Worm (Caenorhabditis elegans) whole organism, L4 larva: ENCODE results near the gene T04A11.1.

Experiments
- F26F4.8 ChIP-seq: fragments of 200-800 bp; sonication (Bioruptor generic); conservative IDR thresholded peaks from 2 replicates; pipeline ENCODE4 v1.3.6; 2022; ENCODE audit warnings: missing genetic modification characterization, missing compliant biosample characterization
- F37D6.2 ChIP-seq: sonication (generic microtip); optimal IDR thresholded peaks from 2 replicates; lab custom pipeline; 2016; ENCODE audit warnings: mild to moderate bottlenecking, missing genetic modification characterization, missing compliant biosample characterization
- F49E8.2 ChIP-seq: sonication (generic microtip); optimal IDR thresholded peaks from 2 replicates; lab custom pipeline; 2016; ENCODE audit warnings: missing compliant biosample characterization, mild to moderate bottlenecking, missing genetic modification characterization, borderline replicate concordance
- T20F7.1 ChIP-seq: fragments of 200-800 bp; sonication (Bioruptor generic); optimal IDR thresholded peaks from 2 replicates; lab custom pipeline; 2018; ENCODE audit warnings: mild to moderate bottlenecking, missing genetic modification characterization, missing compliant biosample characterization
- T26A8.4 ChIP-seq: fragments of 200-800 bp; sonication (Bioruptor generic); IDR thresholded peaks from 2 replicates; pipeline ENCODE4 v1.3.6; 2022; ENCODE audit warnings: missing genetic modification characterization, missing compliant biosample characterization
- Y5F2A.4 ChIP-seq: fragments of 200-800 bp; sonication (Bioruptor generic); optimal IDR thresholded peaks from 2 replicates; lab custom pipeline; 2018; ENCODE audit warnings: mild to moderate bottlenecking, missing genetic modification characterization, missing compliant biosample characterization
- ZK337.2 ChIP-seq: fragments of 200-800 bp; sonication (Bioruptor generic); IDR thresholded peaks from 2 replicates; pipeline ENCODE4 v1.3.6; 2022; ENCODE audit warnings: missing genetic modification reagents, missing genetic modification characterization, missing compliant biosample characterization
- aha-1 ChIP-seq: fragments of 150-350 bp; peaks from one replicate; lab custom pipeline; 2014; ENCODE audit warnings: missing biosample characterization, missing genetic modification characterization
- aly-2 ChIP-seq: sonication (generic microtip); optimal IDR thresholded peaks from 2 replicates; lab custom pipeline; 2018; ENCODE audit warnings: missing biosample characterization, missing genetic modification characterization
- ama-1 ChIP-seq: fragments of 150-350 bp; optimal IDR thresholded peaks from 2 replicates; lab custom pipeline; 2014; ENCODE audit warnings: inconsistent platforms, mixed read lengths
- arid-1 ChIP-seq: fragments of 200-800 bp; sonication (Bioruptor generic); conservative IDR thresholded peaks from 2 replicates; pipeline ENCODE4 v1.3.6; 2022; ENCODE audit warnings: missing genetic modification reagents, missing genetic modification characterization, missing compliant biosample characterization
- attf-4 ChIP-seq: sonication (generic microtip); optimal IDR thresholded peaks from 3 replicates; lab custom pipeline; 2017; ENCODE audit warnings: missing biosample characterization, missing genetic modification characterization
- ceh-28 ChIP-seq: fragments of 150-350 bp; optimal IDR thresholded peaks from 2 replicates; lab custom pipeline; 2014; ENCODE audit warnings: missing biosample characterization, missing genetic modification reagents, missing genetic modification characterization
- ctbp-1 ChIP-seq: fragments of 200-800 bp; sonication (Bioruptor generic); IDR thresholded peaks from 2 replicates; pipeline ENCODE4 v1.3.6; 2022; ENCODE audit warnings: missing genetic modification reagents, missing genetic modification characterization, missing compliant biosample characterization
- daf-12 ChIP-seq: fragments of 150-350 bp; optimal IDR thresholded peaks from 2 replicates; lab custom pipeline; 2014; ENCODE audit warnings: missing biosample characterization, missing genetic modification reagents, missing genetic modification characterization
- daf-16 ChIP-seq, 3 experiments: sonication (generic microtip); optimal IDR thresholded peaks; 2 replicates each; lab custom pipeline; 2016 to 2017; ENCODE audit warnings: missing genetic modification characterization in 3 of 3, missing genetic modification reagents in 3 of 3, mild to moderate bottlenecking in 2 of 3, missing compliant biosample characterization in 2 of 3, missing biosample characterization in 1 of 3, moderate library complexity in 1 of 3
- dmd-6 ChIP-seq: fragments of 200-800 bp; sonication (Bioruptor generic); IDR thresholded peaks from 2 replicates; pipeline ENCODE4 v1.3.6; 2022; ENCODE audit warnings: missing genetic modification reagents, missing genetic modification characterization, missing compliant biosample characterization
- dpl-1 ChIP-seq: fragments of 150-350 bp; optimal IDR thresholded peaks from 2 replicates; lab custom pipeline; 2014; ENCODE audit warnings: missing biosample characterization, missing genetic modification reagents, missing genetic modification characterization
- fkh-10 ChIP-seq: fragments of 150-350 bp; optimal IDR thresholded peaks from 2 replicates; lab custom pipeline; 2014; ENCODE audit warnings: missing biosample characterization, missing genetic modification reagents, missing genetic modification characterization
- gei-8 ChIP-seq: fragments of 200-800 bp; sonication (Bioruptor generic); optimal IDR thresholded peaks from 2 replicates; lab custom pipeline; 2018; ENCODE audit warnings: mild to moderate bottlenecking, missing genetic modification characterization, missing compliant biosample characterization
- lim-7 ChIP-seq: fragments of 200-800 bp; sonication (Bioruptor generic); IDR thresholded peaks from 2 replicates; pipeline ENCODE4 v1.3.6; 2022; ENCODE audit warnings: missing genetic modification characterization, missing compliant biosample characterization
- lin-1 ChIP-seq: fragments of 200-800 bp; sonication (Bioruptor generic); IDR thresholded peaks from 2 replicates; pipeline ENCODE4 v1.3.6; 2022; ENCODE audit warnings: missing genetic modification reagents, missing genetic modification characterization, missing compliant biosample characterization
- lin-13 ChIP-seq: fragments of 150-350 bp; optimal IDR thresholded peaks from 2 replicates; lab custom pipeline; 2014; ENCODE audit warnings: missing biosample characterization, missing genetic modification reagents, missing genetic modification characterization
- mdt-29 ChIP-seq: fragments of 200-800 bp; sonication (Bioruptor generic); IDR thresholded peaks from 2 replicates; pipeline ENCODE4 v1.3.6; 2022; ENCODE audit warnings: missing genetic modification reagents, missing genetic modification characterization, missing compliant biosample characterization
- mes-2 ChIP-seq: sonication (generic microtip); optimal IDR thresholded peaks from 2 replicates; lab custom pipeline; 2016; ENCODE audit warnings: missing genotype, mild to moderate bottlenecking, missing genetic modification characterization, missing compliant biosample characterization; ENCODE audit not compliant: poor library complexity, severe bottlenecking
- nhr-28 ChIP-seq: fragments of 150-350 bp; optimal IDR thresholded peaks from 2 replicates; lab custom pipeline; 2014; ENCODE audit warnings: missing biosample characterization, missing genetic modification characterization
- php-3 ChIP-seq: fragments of 200-800 bp; sonication (Bioruptor generic); IDR thresholded peaks from 2 replicates; pipeline ENCODE4 v1.3.6; 2022; ENCODE audit warnings: missing genetic modification reagents, missing genetic modification characterization, missing compliant biosample characterization
- sdz-12 ChIP-seq: fragments of 200-800 bp; sonication (Bioruptor generic); optimal IDR thresholded peaks from 2 replicates; lab custom pipeline; 2018; ENCODE audit warnings: mild to moderate bottlenecking, missing genetic modification characterization, missing compliant biosample characterization
- skn-1 ChIP-seq: fragments of 150-350 bp; optimal IDR thresholded peaks from 2 replicates; lab custom pipeline; 2014; ENCODE audit warnings: missing biosample characterization, missing genetic modification characterization
- spr-3 ChIP-seq: fragments of 200-800 bp; sonication (Bioruptor generic); optimal IDR thresholded peaks from 2 replicates; lab custom pipeline; 2018; ENCODE audit warnings: mild to moderate bottlenecking, missing genetic modification characterization, missing compliant biosample characterization
- unc-130 ChIP-seq: sonication (generic microtip); optimal IDR thresholded peaks from 2 replicates; lab custom pipeline; 2016; ENCODE audit warnings: missing genetic modification reagents, missing genetic modification characterization, missing compliant biosample characterization
- unc-62 ChIP-seq, 3 experiments: fragments of 150-350 bp in 1 of 3; sonication (generic microtip); optimal IDR thresholded peaks in 2 of 3; peaks in 1 of 3; 1 replicate in 1 of 3; 2 replicates in 2 of 3; lab custom pipeline; 2014 to 2017; ENCODE audit warnings: missing biosample characterization in 3 of 3, missing genetic modification characterization in 3 of 3, missing genetic modification reagents in 3 of 3, missing genotype in 1 of 3
- vab-7 ChIP-seq: fragments of 200-800 bp; sonication (Bioruptor generic); IDR thresholded peaks from 2 replicates; pipeline ENCODE4 v1.3.6; 2022; ENCODE audit warnings: missing genetic modification reagents, missing genetic modification characterization, missing compliant biosample characterization

T04A11.1 gene

DNA sequence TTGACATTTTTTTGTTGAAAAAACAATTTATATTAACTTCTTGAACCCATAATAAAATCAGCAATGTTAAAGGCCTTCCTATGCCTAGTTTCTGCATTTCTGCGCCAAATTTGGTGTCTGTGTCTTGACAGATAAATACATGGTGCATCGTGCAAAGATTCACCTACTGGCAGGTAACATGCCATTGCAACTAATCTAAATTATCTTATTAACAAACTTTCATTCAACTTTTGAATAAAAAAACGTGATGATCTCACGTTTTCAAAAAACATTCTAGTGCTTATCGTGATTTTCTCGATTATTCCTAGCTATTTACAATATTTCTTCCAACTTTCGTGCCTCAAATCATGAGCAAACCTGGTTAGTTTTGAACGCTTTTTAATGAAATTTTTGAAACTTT is 20.2 kb downstream of the T04A11.1 start, which contains the start of gene C25G4.7:
C25G4.7 (plus strand) TSS at position 301 of the 400 bp plus-strand sequence.
- TF ChIP-seq daf-16 (GFP tag; optimal IDR thresholded peaks at IDR 0.05; lab: Kevin White, UChicago) (no peak), daf-16 (tag; optimal IDR thresholded peaks at IDR 0.05; lab: Kevin White, UChicago) (no peak), unc-62 (GFP tag; optimal IDR thresholded peaks at IDR 0.05 in 1 of 2; lab: Kevin White, UChicago) (no peak), unc-62 (tag; optimal IDR thresholded peaks at IDR 0.05; lab: Kevin White, UChicago) (no peak), attf-4 (tag; lab: Kevin White, UChicago) (no peak), arid-1 (no peak), dmd-6 (GFP tag; lab: Robert Waterston, UW) (no peak), lim-7 (GFP tag; lab: Robert Waterston, UW) (no peak), F26F4.8 (no peak), mdt-29 (GFP tag; lab: Robert Waterston, UW) (no peak), skn-1 (tag; lab: Kevin White, UChicago) (no peak), T20F7.1 (no peak), ceh-28 (tag; lab: Kevin White, UChicago) (no peak), ctbp-1 (GFP tag; lab: Robert Waterston, UW) (no peak), lin-13 (GFP tag; lab: Kevin White, UChicago) (no peak), T26A8.4 (no peak), F49E8.2 (no peak), sdz-12 (GFP tag; lab: Kevin White, UChicago) (no peak)

DNA sequence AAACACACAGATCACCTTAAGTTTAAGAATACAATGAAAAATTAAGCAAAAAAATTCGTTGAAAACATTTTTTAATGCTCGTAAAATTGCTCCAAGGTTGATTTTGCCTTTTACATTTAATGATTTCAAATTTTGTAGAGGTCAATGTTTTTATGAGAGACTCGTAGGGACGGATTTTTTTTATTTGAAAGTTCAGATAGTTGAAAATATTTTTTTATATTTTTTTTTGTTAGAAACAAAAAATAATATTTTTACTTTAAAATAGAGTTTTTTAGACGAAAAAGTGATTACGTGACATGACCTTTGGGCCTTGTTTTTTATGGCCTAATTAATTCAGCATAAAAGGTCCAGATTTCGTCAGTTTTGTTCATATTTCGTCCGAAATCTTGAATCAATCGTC is 22.1 kb downstream of the T04A11.1 start, which contains the start of gene smz-1:
smz-1 (plus strand) TSS at position 301 of the 400 bp plus-strand sequence.
- no peak for TF ChIP-seq gei-8 (GFP tag; lab: Kevin White, UChicago)
- TF ChIP-seq aly-2 (tag; lab: Kevin White, UChicago) = no peak

DNA sequence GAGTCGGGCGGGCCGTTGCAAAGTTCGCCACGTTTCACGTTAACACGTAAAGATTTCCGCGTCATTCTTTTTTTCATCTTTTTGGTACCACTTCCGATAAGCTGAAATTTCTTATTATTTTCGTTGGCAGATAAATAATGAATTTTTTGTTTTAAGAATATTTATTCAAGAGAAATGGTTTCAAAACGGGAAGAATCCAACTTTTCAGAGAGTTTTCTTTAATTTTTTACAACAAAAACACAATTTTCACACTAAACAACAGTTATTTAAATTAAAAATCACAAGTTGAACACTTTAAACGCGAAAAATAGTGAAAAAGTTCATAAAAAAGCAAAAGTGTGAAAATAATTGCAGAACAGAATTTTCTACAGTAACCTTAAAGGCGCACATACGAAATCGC is 22.7 kb downstream of the T04A11.1 start, which contains the start of gene spe-44:
spe-44 (minus strand) TSS at position 101 of the 400 bp plus-strand sequence.
- TF ChIP-seq nhr-28 (tag; lab: Kevin White, UChicago) (no peak), ZK337.2 (GFP tag; lab: Robert Waterston, UW) (no peak), Y5F2A.4 (no peak), F26F4.8 (no peak), F37D6.2 (no peak), mdt-29 (GFP tag; lab: Robert Waterston, UW) (no peak), lin-1 (GFP tag; lab: Robert Waterston, UW) (no peak), daf-16 (GFP tag; optimal IDR thresholded peaks at IDR 0.05; lab: Kevin White, UChicago) (no peak), daf-16 (tag; optimal IDR thresholded peaks at IDR 0.05; lab: Kevin White, UChicago) (no peak), php-3 (GFP tag; lab: Robert Waterston, UW) (no peak), daf-12 (tag; lab: Kevin White, UChicago) (no peak)

DNA sequence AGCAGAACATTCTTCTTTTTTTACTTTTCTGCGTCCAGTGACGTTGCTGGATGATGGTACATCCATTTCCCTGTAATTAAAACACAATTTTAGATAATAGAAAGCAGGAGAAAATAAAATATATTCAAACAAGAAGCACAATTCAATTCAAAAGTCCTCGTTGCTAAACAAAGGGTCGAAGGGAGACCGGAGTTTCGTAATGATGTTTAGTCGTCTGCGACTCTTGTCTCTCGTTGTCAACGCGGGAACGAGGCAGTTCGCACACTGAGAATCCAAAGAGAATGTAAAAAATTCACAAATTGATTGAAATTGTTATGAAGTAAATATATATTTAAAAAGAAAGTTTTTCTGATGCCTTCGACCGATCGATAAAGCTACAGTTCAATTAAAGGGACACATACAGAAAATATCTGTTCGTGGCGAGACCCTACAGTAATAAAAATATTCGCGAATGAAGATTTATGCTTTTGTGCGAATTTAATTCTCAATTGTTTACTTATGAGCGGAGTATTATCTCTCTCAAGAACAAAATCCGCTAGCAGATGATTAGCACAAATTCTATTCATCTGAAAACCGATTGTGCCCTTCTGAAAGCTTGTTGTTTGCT is 25.5 kb downstream of the T04A11.1 start, which contains the start of gene dpy-26:
dpy-26 (minus strand) TSS at position 111 of the 607 bp plus-strand sequence.
- peak; percentile 45 for TF ChIP-seq dpl-1 (GFP tag; lab: Kevin White, UChicago)
- TF ChIP-seq vab-7 (GFP tag; lab: Robert Waterston, UW) = no peak
- peak; percentile 95 for TF ChIP-seq T20F7.1
- TF ChIP-seq fkh-10 = peak; percentile 3
- no peak for TF ChIP-seq ama-1 (lab: Kevin White, UChicago)
- TF ChIP-seq mes-2 (tag; lab: Kevin White, UChicago) = peak; percentile 60
- no peak for TF ChIP-seq spr-3
- no peak for TF ChIP-seq aha-1 (tag; lab: Kevin White, UChicago)
- peak; percentile 20 for TF ChIP-seq F49E8.2

DNA sequence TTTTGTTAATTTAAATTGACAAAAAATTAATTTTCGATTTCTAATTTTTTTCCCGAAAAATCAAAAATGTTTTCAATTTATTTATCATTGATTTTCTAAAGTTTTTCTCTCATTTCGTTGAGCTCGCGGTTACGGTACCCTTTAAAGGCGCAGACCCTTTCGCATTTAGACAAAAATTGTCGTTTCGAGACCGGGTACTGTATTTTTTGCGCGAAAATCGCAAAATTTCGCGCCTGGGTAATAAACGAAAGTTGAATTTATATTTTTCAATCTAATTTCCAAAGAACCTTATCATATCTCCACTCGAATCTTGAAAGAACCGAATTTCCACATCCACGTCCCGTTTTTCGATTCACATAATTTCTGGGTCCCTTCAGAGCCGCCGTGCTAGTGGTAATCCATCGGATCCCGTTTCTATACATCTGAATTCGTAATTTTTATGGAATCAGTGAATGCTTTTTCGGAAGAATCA is 31.3 kb downstream of the T04A11.1 start, which contains the start of gene C25G4.3:
C25G4.3 (minus strand) TSS at position 422 of the 472 bp plus-strand sequence.
- TF ChIP-seq unc-130 (GFP tag; lab: Kevin White, UChicago) = no peak
- no peak for TF ChIP-seq lin-13 (GFP tag; lab: Kevin White, UChicago)
